Fruit fly (Drosophila melanogaster): ENCODE data around the gene CG9154.
A peak's percentile ranks its signal among the peaks of the same experiment; 100 is the strongest.

Gene CG9154

dm6 chr2L:6098479-6099269 is 28.2 kb upstream of the CG9154 start, which contains the start of gene CG9175 (continued):
- TF ChIP-seq CHES-1-like (GFP tag; optimal IDR thresholded peaks at IDR 0.05) (peak; percentile 89), caup (GFP tag; optimal IDR thresholded peaks at IDR 0.05; ENCODE audit: severe bottlenecking) (peak; percentile 39), CG2712 (tag; optimal IDR thresholded peaks at IDR 0.05) (peak; percentile 45), chn (GFP tag; optimal IDR thresholded peaks at IDR 0.05) (peak; percentile 30), ap (GFP tag; IDR thresholded peaks at IDR 0.05) (no peak), Nf-YA (GFP tag; IDR thresholded peaks at IDR 0.05) (no peak), trem (tag; optimal IDR thresholded peaks at IDR 0.05) (peak; percentile 86), twi (tag; optimal IDR thresholded peaks at IDR 0.05) (no peak), CG31388 (GFP tag; optimal IDR thresholded peaks at IDR 0.05) (no peak), CG9932 (GFP tag; IDR thresholded peaks at IDR 0.05) (peak; percentile 72), CrebB (tag; optimal IDR thresholded peaks at IDR 0.05) (peak; percentile 42), lbe (GFP tag; optimal IDR thresholded peaks at IDR 0.05) (no peak), pho (GFP tag; optimal IDR thresholded peaks at IDR 0.05) (peak; percentile 69), fd102C (GFP tag; optimal IDR thresholded peaks at IDR 0.05) (no peak), CG4328 (GFP tag; optimal IDR thresholded peaks at IDR 0.05) (peak; percentile 4), Six4 (GFP tag; optimal IDR thresholded peaks at IDR 0.05) (no peak), CG11456 (GFP tag; IDR thresholded peaks at IDR 0.05) (0 out of 3 replicates have a peak, but pooled peaks have one; percentile 58), ewg (GFP tag; optimal IDR thresholded peaks at IDR 0.05) (peak; percentile 20), zen2 (GFP tag; IDR thresholded peaks at IDR 0.05; ENCODE audit: partially characterized antibody) (peak; percentile 95), Xrp1 (GFP tag; IDR thresholded peaks at IDR 0.05) (0 out of 2 replicates have a peak, but pooled peaks have one; percentile 14), kay (GFP tag; optimal IDR thresholded peaks at IDR 0.05) (no peak), CG2116 (GFP tag; optimal IDR thresholded peaks at IDR 0.05) (peak; percentile 78), ken (GFP tag; IDR thresholded peaks at IDR 0.05) (0 out of 3 replicates have a peak, but pooled peaks have one; percentile 24), Dad (GFP tag; optimal IDR thresholded peaks at IDR 0.05) (peak; percentile 46), Hr51 (GFP tag; optimal IDR thresholded peaks at IDR 0.05) (peak; percentile 2 to 42), Elba2 (GFP tag; optimal IDR thresholded peaks at IDR 0.05) (peak; percentile 97), CG6254 (GFP tag; optimal IDR thresholded peaks at IDR 0.05) (no peak), HmgZ (tag; optimal IDR thresholded peaks at IDR 0.05) (peak; percentile 91), CG17802 (tag; optimal IDR thresholded peaks at IDR 0.05) (no peak), Med (GFP tag) (peak; percentile 93), Drgx (GFP tag; IDR thresholded peaks at IDR 0.05) (0 out of 2 replicates have a peak, but pooled peaks have one; percentile 24), CG30431 (GFP tag; optimal IDR thresholded peaks at IDR 0.05) (no peak), CG7357 (GFP tag; IDR thresholded peaks at IDR 0.05) (no peak), CG13123 (GFP tag; optimal IDR thresholded peaks at IDR 0.05) (no peak), Gsc (GFP tag; IDR thresholded peaks at IDR 0.05) (no peak), Dbx (GFP tag; IDR thresholded peaks at IDR 0.05) (peak; percentile 56; the same call in 2 of the 3 replicates), jumu (GFP tag; optimal IDR thresholded peaks at IDR 0.05) (peak; percentile 48), CG6765 (GFP tag; optimal IDR thresholded peaks at IDR 0.05) (no peak), CG1603 (tag; optimal IDR thresholded peaks at IDR 0.05) (peak; percentile 90), dmrt11E (tag; optimal IDR thresholded peaks at IDR 0.05) (peak; percentile 19), sug (tag; optimal IDR thresholded peaks at IDR 0.05) (peak; percentile 62), Doc2 (GFP tag; IDR thresholded peaks at IDR 0.05) (no peak), Hr78 (GFP tag; optimal IDR thresholded peaks at IDR 0.05) (no peak), CG7271 (tag; optimal IDR thresholded peaks at IDR 0.05) (peak; percentile 34), scrt (GFP tag; optimal IDR thresholded peaks at IDR 0.05) (no peak), CG12299 (tag; optimal IDR thresholded peaks at IDR 0.05) (no peak), kni (GFP tag; optimal IDR thresholded peaks at IDR 0.05) (no peak), CG17829 (tag; optimal IDR thresholded peaks at IDR 0.05) (peak; percentile 74)
